Worm (Caenorhabditis elegans): ENCODE data around the gene ZK370.4.
A peak's percentile ranks its signal among the peaks of the same experiment; 100 is the strongest.

The ZK370.4 gene

DNA sequence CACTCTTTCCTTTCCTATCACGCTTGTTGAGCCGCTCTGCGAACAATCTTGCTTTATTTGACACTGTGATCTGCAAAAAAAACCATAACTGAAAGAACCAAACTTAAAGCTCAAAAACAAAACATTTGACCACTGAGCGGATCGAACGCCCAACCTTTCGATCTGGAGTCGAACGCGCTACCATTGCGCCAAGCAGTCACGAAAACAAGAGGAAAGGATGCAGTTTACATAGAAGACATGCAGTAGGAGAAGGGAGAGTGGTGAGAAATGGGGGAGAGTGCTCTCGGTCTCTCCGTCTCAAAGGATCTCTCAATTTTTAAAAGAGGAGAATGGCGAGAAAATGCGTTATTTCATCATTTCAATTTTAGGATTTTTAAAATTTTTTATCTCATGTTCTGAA, 52.8 kb downstream of the ZK370.4 start (continued):
- TF ChIP-seq odd-2 (tag; optimal IDR thresholded peaks at IDR 0.05) (peak; percentile 86), unc-86 (tag; optimal IDR thresholded peaks at IDR 0.05) (peak; percentile 93), ceh-18 (tag; optimal IDR thresholded peaks at IDR 0.05) (peak; percentile 90), Y22D7AL.16 (tag; optimal IDR thresholded peaks at IDR 0.05) (peak; percentile 90), lin-11 (tag; optimal IDR thresholded peaks at IDR 0.05) (peak; percentile 92), ceh-48 (tag; optimal IDR thresholded peaks at IDR 0.05) (peak; percentile 84), ceh-9 (tag; optimal IDR thresholded peaks at IDR 0.05) (peak; percentile 83), unc-42 (tag; optimal IDR thresholded peaks at IDR 0.05) (peak; percentile 69), F13H6.1 (tag; optimal IDR thresholded peaks at IDR 0.05) (peak; percentile 85), K09A11.1 (tag; optimal IDR thresholded peaks at IDR 0.05; ENCODE audit: insufficient read depth) (peak; percentile 91), pqm-1 (tag; optimal IDR thresholded peaks at IDR 0.05) (peak; percentile 50), hlh-8 (tag; optimal IDR thresholded peaks at IDR 0.05) (peak; percentile 77), K02D7.2 (tag; optimal IDR thresholded peaks at IDR 0.05) (peak; percentile 93), fax-1 (tag; optimal IDR thresholded peaks at IDR 0.05) (peak; percentile 89), T23F11.4 (GFP tag; optimal IDR thresholded peaks at IDR 0.05) (peak; percentile 94), ref-2 (tag; optimal IDR thresholded peaks at IDR 0.05) (peak; percentile 93), tbx-7 (tag; optimal IDR thresholded peaks at IDR 0.05) (peak; percentile 62), sdc-2 (tag; optimal IDR thresholded peaks at IDR 0.05) (peak; percentile 86), dmd-4 (tag; optimal IDR thresholded peaks at IDR 0.05; ENCODE audit: borderline replicate concordance) (peak; percentile 91), dve-1 (tag; optimal IDR thresholded peaks at IDR 0.05) (peak; percentile 87), ceh-30 (tag; optimal IDR thresholded peaks at IDR 0.05) (peak; percentile 16), zip-5 (tag; optimal IDR thresholded peaks at IDR 0.05) (peak; percentile 88), fkh-6 (tag; optimal IDR thresholded peaks at IDR 0.05) (peak; percentile 94), ceh-14 (tag; optimal IDR thresholded peaks at IDR 0.05) (peak; percentile 92), ttx-3 (tag; optimal IDR thresholded peaks at IDR 0.05) (peak; percentile 88), syd-9 (tag; optimal IDR thresholded peaks at IDR 0.05) (peak; percentile 94), ets-4 (tag; optimal IDR thresholded peaks at IDR 0.05) (peak; percentile 26), hlh-30 (tag; optimal IDR thresholded peaks at IDR 0.05; ENCODE audit: insufficient read depth) (peak; percentile 80), hlh-15 (tag; optimal IDR thresholded peaks at IDR 0.05) (peak; percentile 92), pax-1 (tag; optimal IDR thresholded peaks at IDR 0.05) (no peak)

Data from whole organism, late embryonic.